Fruit fly (Drosophila melanogaster): Measurements from ENCODE around the gene Dbct.

Gene Dbct

dm6 chrX:15080780-15081402 lies 5.0 kb upstream of the Dbct start, which contains the start of gene CG33177:
TSS of gene CG33177 (plus strand) at chrX:15081367.
- peak; percentile 4 for TF ChIP-seq Meics (GFP tag; optimal IDR thresholded peaks at IDR 0.05)
- peak; percentile 37 for TF ChIP-seq CG1603 (tag; optimal IDR thresholded peaks at IDR 0.05)
- peak; percentile 3 for TF ChIP-seq pzg (GFP tag; optimal IDR thresholded peaks at IDR 0.05)
- TF ChIP-seq eve (GFP tag; optimal IDR thresholded peaks at IDR 0.05) = peak in 1 of 2 experiments; percentile 68
- TF ChIP-seq Dip2 (GFP tag; IDR thresholded peaks at IDR 0.05) = peak; percentile 96
- TF ChIP-seq CG2712 (tag; optimal IDR thresholded peaks at IDR 0.05) = peak; percentile 42
- peak; percentile 83; the same call in 2 of the 3 replicates for TF ChIP-seq CG2199 (GFP tag; IDR thresholded peaks at IDR 0.05)
- peak; percentile 16 for TF ChIP-seq CG15269 (tag; optimal IDR thresholded peaks at IDR 0.05)
- no peak for TF ChIP-seq pfk (GFP tag; optimal IDR thresholded peaks at IDR 0.05)
- peak; percentile 23 for TF ChIP-seq Dek (tag; optimal IDR thresholded peaks at IDR 0.05)
- no peak for TF ChIP-seq p53 (GFP tag; optimal IDR thresholded peaks at IDR 0.05)
- peak; percentile 98 for TF ChIP-seq CTCF (GFP tag; optimal IDR thresholded peaks at IDR 0.05)
- TF ChIP-seq CG2116 (GFP tag; optimal IDR thresholded peaks at IDR 0.05) = peak; percentile 3
- peak; percentile 53; the same call in 1 of the 2 replicates for TF ChIP-seq Rfx (GFP tag; IDR thresholded peaks at IDR 0.05)
- TF ChIP-seq CG3065 (GFP tag; optimal IDR thresholded peaks at IDR 0.05) = no peak
- peak; percentile 97 for TF ChIP-seq CG7987 (GFP tag; optimal IDR thresholded peaks at IDR 0.05)
- peak; percentile 10; the same call in 1 of the 2 replicates for TF ChIP-seq CG7372 (GFP tag; IDR thresholded peaks at IDR 0.05)
- peak; percentile 77 for TF ChIP-seq Med (GFP tag)
- no peak for TF ChIP-seq CG11398 (GFP tag; optimal IDR thresholded peaks at IDR 0.05)
- peak; percentile 30 for TF ChIP-seq grn (GFP tag; optimal IDR thresholded peaks at IDR 0.05)
- no peak for TF ChIP-seq Taf1 (GFP tag; IDR thresholded peaks at IDR 0.05)
- TF ChIP-seq B-H2 (GFP tag; optimal IDR thresholded peaks at IDR 0.05) = peak; percentile 39
- TF ChIP-seq CG12659 (GFP tag; optimal IDR thresholded peaks at IDR 0.05) = peak; percentile 25
- peak; percentile 71 for TF ChIP-seq CG34376 (GFP tag; optimal IDR thresholded peaks at IDR 0.05)
- TF ChIP-seq pita (GFP tag; optimal IDR thresholded peaks at IDR 0.05) = peak; percentile 3
- TF ChIP-seq sqz (GFP tag; optimal IDR thresholded peaks at IDR 0.05) = no peak
- peak; percentile 58 for TF ChIP-seq CG10979 (tag; optimal IDR thresholded peaks at IDR 0.05)
- TF ChIP-seq CG10431 (GFP tag; optimal IDR thresholded peaks at IDR 0.05) = peak; percentile 69
- peak; percentile 79 for TF ChIP-seq sens (GFP tag)
- peak; percentile 19 for TF ChIP-seq nmo (GFP tag; optimal IDR thresholded peaks at IDR 0.05)
- TF ChIP-seq grau (tag; optimal IDR thresholded peaks at IDR 0.05) = peak; percentile 29
- peak; percentile 22; the same call in 1 of the 2 replicates for TF ChIP-seq CG9932 (GFP tag; IDR thresholded peaks at IDR 0.05)
- peak; percentile 22 for TF ChIP-seq Lhr (GFP tag; optimal IDR thresholded peaks at IDR 0.05)
- peak; percentile 31 for TF ChIP-seq CG3995 (GFP tag; optimal IDR thresholded peaks at IDR 0.05)
- peak; percentile 56 for TF ChIP-seq CG17912 (GFP tag; optimal IDR thresholded peaks at IDR 0.05)
- TF ChIP-seq gro (GFP tag; optimal IDR thresholded peaks at IDR 0.05) = peak; percentile 10
- peak; percentile 74 for TF ChIP-seq sd (tag; optimal IDR thresholded peaks at IDR 0.05)
- TF ChIP-seq CG6272 (GFP tag; IDR thresholded peaks at IDR 0.05) = no peak
- TF ChIP-seq CG11456 (GFP tag; IDR thresholded peaks at IDR 0.05) = peak; percentile 60; the same call in 1 of the 3 replicates
- peak; percentile 74 for TF ChIP-seq sug (tag; optimal IDR thresholded peaks at IDR 0.05)
- no peak for TF ChIP-seq CG11560 (tag; IDR thresholded peaks at IDR 0.05)
- 0 out of 2 replicates have a peak, but pooled peaks have one; percentile 12 for TF ChIP-seq lmd (GFP tag; IDR thresholded peaks at IDR 0.05)
- TF ChIP-seq CG10543 (GFP tag; optimal IDR thresholded peaks at IDR 0.05) = peak; percentile 26
- TF ChIP-seq Atf3 (GFP tag; optimal IDR thresholded peaks at IDR 0.05) = no peak
- TF ChIP-seq CG17385 (GFP tag; optimal IDR thresholded peaks at IDR 0.05) = peak; percentile 13
- TF ChIP-seq PHDP (tag; optimal IDR thresholded peaks at IDR 0.05) = peak; percentile 35
- TF ChIP-seq CG12769 (tag; optimal IDR thresholded peaks at IDR 0.05) = peak; percentile 9
- TF ChIP-seq CG18599 (GFP tag; optimal IDR thresholded peaks at IDR 0.05) = no peak
- TF ChIP-seq lab (GFP tag; optimal IDR thresholded peaks at IDR 0.05) = peak; percentile 44
- peak; percentile 18 for TF ChIP-seq Ets97D (GFP tag; optimal IDR thresholded peaks at IDR 0.05)

Data from whole organism, embryonic.